Worm (Caenorhabditis elegans): ENCODE data around the gene cest-34.

DNA sequence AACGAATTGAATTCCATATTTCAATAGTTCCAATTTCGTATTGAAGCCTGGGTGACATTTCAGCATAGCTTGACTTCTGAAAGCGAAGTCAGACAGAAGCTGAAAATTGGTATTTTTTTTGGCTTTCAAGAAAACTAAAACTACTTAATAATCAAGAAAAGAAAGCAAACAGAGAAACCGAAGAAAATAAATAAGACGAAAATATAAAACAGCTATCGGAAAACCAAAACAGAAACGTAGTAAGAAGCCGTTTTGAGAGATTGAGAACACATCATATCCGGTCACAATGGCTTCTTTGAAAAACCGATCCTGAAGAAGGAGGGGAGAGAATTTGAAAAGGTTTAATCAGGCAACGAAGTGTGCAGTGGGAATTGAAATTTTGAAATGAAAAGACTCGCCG, 41.6 kb downstream of the cest-34 start, which contains the start of gene srg-30:
- TF ChIP-seq fos-1 (tag; optimal IDR thresholded peaks at IDR 0.05), result no peak
- no peak for TF ChIP-seq elt-2 (tag; optimal IDR thresholded peaks at IDR 0.05)
- TF ChIP-seq zag-1 (tag; optimal IDR thresholded peaks at IDR 0.05), result no peak
- no peak for TF ChIP-seq nhr-28 (tag; optimal IDR thresholded peaks at IDR 0.05)
